Worm (Caenorhabditis elegans) whole organism, mixed stage, embryonic: ENCODE data around the gene F49C5.7.

ENCODE experiments used
- elt-1 ChIP-seq: sonication (generic microtip); optimal IDR thresholded peaks from 2 replicates; lab custom pipeline; 2017; ENCODE audit warnings: missing genetic modification characterization, mild to moderate bottlenecking, missing compliant biosample characterization, antibody characterized with exemption, moderate library complexity, borderline replicate concordance; ENCODE audit not compliant: insufficient read depth
- lin-13 ChIP-seq: fragments of 150-350 bp; optimal IDR thresholded peaks from 2 replicates; lab custom pipeline; 2014; ENCODE audit warnings: missing biosample characterization, missing genetic modification characterization
- nhr-12 ChIP-seq: fragments of 150-350 bp; optimal IDR thresholded peaks from 2 replicates; lab custom pipeline; 2014; ENCODE audit warnings: missing biosample characterization, missing genetic modification characterization
- pha-4 ChIP-seq: fragments of 150-350 bp; optimal IDR thresholded peaks from 2 replicates; lab custom pipeline; 2018; ENCODE audit warnings: missing biosample characterization, missing genetic modification reagents, missing genetic modification characterization
- unc-39 ChIP-seq: fragments of 150-350 bp; optimal IDR thresholded peaks from 2 replicates; lab custom pipeline; 2014; ENCODE audit warnings: missing biosample characterization, missing genetic modification characterization

ce11 chrII:12550940-12551339, 15.0 kb upstream of the F49C5.7 start:
- TF ChIP-seq unc-39 (tag; lab: Kevin White, UChicago), result no peak
- TF ChIP-seq nhr-12, result no peak
- no peak for TF ChIP-seq elt-1
- no peak for TF ChIP-seq lin-13
- no peak for TF ChIP-seq pha-4 (tag; lab: Kevin White, UChicago)
